Worm (Caenorhabditis elegans): ENCODE results near the gene Y69A2AR.28.
A peak's percentile ranks its signal among the peaks of the same experiment; 100 is the strongest.

Gene Y69A2AR.28

DNA sequence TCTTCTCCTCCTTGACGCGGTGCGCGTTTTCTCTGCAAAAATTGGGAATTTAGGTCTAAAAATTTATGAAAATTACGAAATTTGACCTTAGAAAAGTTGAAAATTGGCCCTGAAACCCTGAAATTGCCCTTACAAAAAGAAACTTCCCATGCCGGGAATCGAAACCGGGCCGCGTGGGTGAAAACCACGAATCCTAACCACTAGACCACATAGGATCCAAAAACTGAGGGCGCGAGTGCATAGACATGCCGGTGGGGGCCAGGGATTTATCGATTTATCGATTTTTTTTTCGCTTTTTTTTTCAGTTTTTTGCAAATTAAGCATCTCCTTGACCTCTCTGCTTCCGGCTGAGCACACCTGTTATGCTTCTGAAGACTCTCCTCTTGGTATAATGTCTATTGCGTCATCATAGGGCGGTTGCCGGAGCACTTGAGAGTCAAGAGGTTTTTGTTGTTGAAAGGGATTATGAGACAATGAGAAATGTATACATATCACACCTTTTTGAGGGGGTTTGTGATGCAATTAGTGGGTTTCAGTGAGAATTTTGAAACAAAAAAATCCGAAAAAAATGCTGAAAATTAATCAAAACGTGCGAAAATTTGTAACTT is 26.9 kb upstream of the Y69A2AR.28 start:
- TF ChIP-seq ceh-2 (tag; optimal IDR thresholded peaks at IDR 0.05) (no peak), ceh-14 (tag; optimal IDR thresholded peaks at IDR 0.05) (peak; percentile 13), F13H6.1 (tag; optimal IDR thresholded peaks at IDR 0.05) (no peak), C08G9.2 (tag; optimal IDR thresholded peaks at IDR 0.05) (peak; percentile 36), ceh-6 (GFP tag; optimal IDR thresholded peaks at IDR 0.05) (peak; percentile 40), syd-9 (tag; optimal IDR thresholded peaks at IDR 0.05) (no peak), ceh-22 (tag; optimal IDR thresholded peaks at IDR 0.05) (no peak), ttx-3 (tag; optimal IDR thresholded peaks at IDR 0.05) (peak; percentile 56), lin-11 (tag; optimal IDR thresholded peaks at IDR 0.05) (peak; percentile 54), hlh-8 (tag; optimal IDR thresholded peaks at IDR 0.05) (no peak), ceh-31 (tag; optimal IDR thresholded peaks at IDR 0.05) (peak; percentile 4), pha-4 (tag; optimal IDR thresholded peaks at IDR 0.05) (no peak), sox-4 (tag; optimal IDR thresholded peaks at IDR 0.05) (peak; percentile 38), C38D4.7 (GFP tag; optimal IDR thresholded peaks at IDR 0.05) (peak; percentile 44), fkh-10 (GFP tag; optimal IDR thresholded peaks at IDR 0.05) (no peak), hlh-30 (tag; optimal IDR thresholded peaks at IDR 0.05; ENCODE audit: insufficient read depth) (no peak), pqm-1 (tag; optimal IDR thresholded peaks at IDR 0.05) (no peak), fkh-6 (tag; optimal IDR thresholded peaks at IDR 0.05) (no peak), ztf-16 (tag; optimal IDR thresholded peaks at IDR 0.05) (peak; percentile 9), unc-42 (tag; optimal IDR thresholded peaks at IDR 0.05) (no peak), npax-4 (tag; optimal IDR thresholded peaks at IDR 0.05) (no peak), lim-6 (tag; optimal IDR thresholded peaks at IDR 0.05) (no peak), ceh-18 (tag; optimal IDR thresholded peaks at IDR 0.05) (no peak), nhr-11 (tag; optimal IDR thresholded peaks at IDR 0.05) (no peak), T23F11.4 (GFP tag; optimal IDR thresholded peaks at IDR 0.05) (peak; percentile 50), eyg-1 (tag; optimal IDR thresholded peaks at IDR 0.05) (no peak), unc-3 (GFP tag; conservative IDR thresholded peaks at IDR 0.05) (0 out of 2 replicates have a peak, but pooled peaks have one; percentile 57), unc-3 (tag; optimal IDR thresholded peaks at IDR 0.05) (no peak), fax-1 (tag; optimal IDR thresholded peaks at IDR 0.05) (no peak), ceh-24 (tag; optimal IDR thresholded peaks at IDR 0.05) (no peak), sox-2 (GFP tag; IDR thresholded peaks at IDR 0.05) (no peak), elt-4 (tag; optimal IDR thresholded peaks at IDR 0.05) (no peak), hlh-6 (tag; optimal IDR thresholded peaks at IDR 0.05) (no peak), zip-5 (tag; optimal IDR thresholded peaks at IDR 0.05) (no peak), nfya-1 (tag; optimal IDR thresholded peaks at IDR 0.05) (no peak), unc-86 (tag; optimal IDR thresholded peaks at IDR 0.05) (peak; percentile 43), dve-1 (tag; optimal IDR thresholded peaks at IDR 0.05) (no peak), ceh-30 (tag; optimal IDR thresholded peaks at IDR 0.05) (no peak), ceh-19 (GFP tag; optimal IDR thresholded peaks at IDR 0.05) (no peak), elt-2 (tag; optimal IDR thresholded peaks at IDR 0.05) (peak; percentile 40), pat-9 (tag; optimal IDR thresholded peaks at IDR 0.05) (no peak), nhr-232 (tag; optimal IDR thresholded peaks at IDR 0.05) (peak; percentile 16), odd-2 (tag; optimal IDR thresholded peaks at IDR 0.05) (no peak), ama-1 (optimal IDR thresholded peaks at IDR 0.05) (no peak), K09A11.1 (tag; optimal IDR thresholded peaks at IDR 0.05; ENCODE audit: insufficient read depth) (no peak), ceh-9 (tag; optimal IDR thresholded peaks at IDR 0.05) (peak; percentile 65), sdc-2 (tag; optimal IDR thresholded peaks at IDR 0.05) (no peak), ceh-48 (tag; optimal IDR thresholded peaks at IDR 0.05) (peak; percentile 92), tbx-7 (tag; optimal IDR thresholded peaks at IDR 0.05) (no peak), unc-55 (GFP tag; optimal IDR thresholded peaks at IDR 0.05) (no peak), K02D7.2 (tag; optimal IDR thresholded peaks at IDR 0.05) (peak; percentile 63), mec-3 (tag; optimal IDR thresholded peaks at IDR 0.05; ENCODE audit: borderline replicate concordance) (no peak), pros-1 (tag; optimal IDR thresholded peaks at IDR 0.05) (no peak)

Data from whole organism, late embryonic.